Worm (Caenorhabditis elegans) whole organism, late embryonic: ENCODE results near the gene fbxa-142.

ENCODE experiments used
- elt-2 ChIP-seq: sonication (generic microtip); optimal IDR thresholded peaks from 2 replicates; lab custom pipeline; 2016; ENCODE audit warnings: missing genetic modification reagents, missing genetic modification characterization, missing compliant biosample characterization
- sox-4 ChIP-seq: sonication (generic microtip); optimal IDR thresholded peaks from 2 replicates; lab custom pipeline; 2017; ENCODE audit warnings: mild to moderate bottlenecking, missing genetic modification characterization, inconsistent platforms, missing compliant biosample characterization

fbxa-142 gene

DNA sequence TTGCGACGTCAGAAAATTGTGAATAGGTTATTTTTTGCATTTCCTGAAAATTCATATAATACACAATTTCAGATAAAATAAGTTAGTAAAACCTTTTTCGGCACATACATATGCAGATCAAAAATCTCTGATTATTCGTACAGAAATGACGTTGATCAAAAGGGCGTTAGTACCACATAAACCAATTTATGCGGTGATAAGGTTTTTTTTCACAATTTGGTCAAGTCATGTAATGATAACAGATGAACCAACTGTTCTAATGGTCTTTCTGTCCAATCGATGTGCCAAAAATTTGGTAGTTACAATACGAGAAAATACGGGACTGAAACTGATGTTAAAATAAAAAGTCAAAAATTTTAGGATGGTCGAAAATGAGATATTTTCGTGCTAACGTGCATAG is 51.1 kb downstream of the fbxa-142 start:
- TF ChIP-seq sox-4 (tag; lab: Kevin White, UChicago) (no peak), elt-2 (tag; lab: Kevin White, UChicago) (peak; percentile 41)
- TF ChIP-seq, all 69 proteins: peak for 1
